Worm (Caenorhabditis elegans): Measurements from ENCODE around the gene M57.1.

- no peak for TF ChIP-seq unc-130 (tag; optimal IDR thresholded peaks at IDR 0.05)
- TF ChIP-seq alr-1 (tag; optimal IDR thresholded peaks at IDR 0.05; ENCODE audit: borderline replicate concordance): no peak
- no peak for TF ChIP-seq nhr-76 (tag; optimal IDR thresholded peaks at IDR 0.05)
- no peak for TF ChIP-seq ceh-90 (tag; optimal IDR thresholded peaks at IDR 0.05)
- no peak for TF ChIP-seq fkh-10 (GFP tag; optimal IDR thresholded peaks at IDR 0.05)
These were observed 5.3 kb upstream of the M57.1 start, which contains the start of gene M57.2 for ce11 chrIV:3526831-3527404.
